Worm (Caenorhabditis elegans) whole organism, young adult: ENCODE results near the gene F01D5.10.

Experiments
- B0019.2 ChIP-seq: fragments of 200-800 bp; sonication (Bioruptor generic); conservative IDR thresholded peaks from 2 replicates; pipeline ENCODE4 v1.3.6; 2022; ENCODE audit warnings: missing genetic modification reagents, missing genetic modification characterization, missing compliant biosample characterization
- B0035.1 ChIP-seq: sonication (generic microtip); optimal IDR thresholded peaks from 2 replicates; lab custom pipeline; 2016; ENCODE audit warnings: missing genetic modification characterization, mild to moderate bottlenecking, missing compliant biosample characterization, missing genotype, missing genetic modification reagents
- D2030.7 ChIP-seq: fragments of 200-800 bp; sonication (Bioruptor generic); IDR thresholded peaks from 2 replicates; pipeline ENCODE4 v1.3.6; 2022; ENCODE audit warnings: missing genetic modification reagents, missing genetic modification characterization, missing compliant biosample characterization
- F22D6.2 ChIP-seq: sonication (generic microtip); optimal IDR thresholded peaks from 2 replicates; lab custom pipeline; 2016; ENCODE audit warnings: mild to moderate bottlenecking, missing genetic modification characterization, missing compliant biosample characterization
- F49E8.2 ChIP-seq: sonication (generic microtip); optimal IDR thresholded peaks from 3 replicates; lab custom pipeline; 2017; ENCODE audit warnings: missing genetic modification characterization, mild to moderate bottlenecking, missing compliant biosample characterization, antibody characterized with exemption, moderate library complexity; ENCODE audit not compliant: insufficient read depth
- F57C9.4 ChIP-seq: sonication (generic microtip); optimal IDR thresholded peaks from 2 replicates; lab custom pipeline; 2017; ENCODE audit warnings: mild to moderate bottlenecking, missing genetic modification characterization, missing compliant biosample characterization
- T07F8.4 ChIP-seq: sonication (generic microtip); optimal IDR thresholded peaks from 2 replicates; lab custom pipeline; 2016; ENCODE audit warnings: mild to moderate bottlenecking, missing genetic modification characterization, moderate library complexity, missing compliant biosample characterization
- Y53F4B.3 ChIP-seq: fragments of 200-800 bp; sonication (Bioruptor generic); IDR thresholded peaks from 2 replicates; pipeline ENCODE4 v1.3.6; 2022; ENCODE audit warnings: missing genetic modification reagents, missing genetic modification characterization, missing compliant biosample characterization
- Y67H2A.10 ChIP-seq: fragments of 200-800 bp; sonication (Bioruptor generic); conservative IDR thresholded peaks from 2 replicates; pipeline ENCODE4 v1.3.6; 2022; ENCODE audit warnings: missing genetic modification reagents, missing genetic modification characterization, missing compliant biosample characterization
- Y79H2A.3 ChIP-seq: fragments of 200-800 bp; sonication (Bioruptor generic); conservative IDR thresholded peaks from 2 replicates; pipeline ENCODE4 v1.3.6; 2022; ENCODE audit warnings: missing genetic modification reagents, missing genetic modification characterization, missing compliant biosample characterization
- ama-1 ChIP-seq, 3 experiments: fragments of 150-350 bp in 1 of 3; sonication (generic microtip) in 2 of 3; optimal IDR thresholded peaks; 2 replicates each; lab custom pipeline; 2014 to 2018; ENCODE audit warnings: missing biosample characterization in 2 of 3, missing genetic modification characterization in 2 of 3, missing genetic modification reagents in 2 of 3
- aptf-2 ChIP-seq: fragments of 200-800 bp; sonication (Bioruptor generic); conservative IDR thresholded peaks from 2 replicates; pipeline ENCODE4 v1.3.6; 2022; ENCODE audit warnings: missing genetic modification reagents, missing genetic modification characterization, missing compliant biosample characterization
- athp-1 ChIP-seq: sonication (generic microtip); optimal IDR thresholded peaks from 2 replicates; lab custom pipeline; 2017; ENCODE audit warnings: mild to moderate bottlenecking, missing genetic modification characterization, missing compliant biosample characterization
- attf-3 ChIP-seq: fragments of 200-800 bp; sonication (Bioruptor generic); conservative IDR thresholded peaks from 2 replicates; pipeline ENCODE4 v1.3.6; 2022; ENCODE audit warnings: missing genetic modification reagents, missing genetic modification characterization, missing compliant biosample characterization
- attf-5 ChIP-seq: fragments of 200-800 bp; sonication (Bioruptor generic); optimal IDR thresholded peaks from 2 replicates; lab custom pipeline; 2018; ENCODE audit warnings: mild to moderate bottlenecking, missing genetic modification characterization, missing compliant biosample characterization
- bed-2 ChIP-seq: fragments of 200-800 bp; sonication (Bioruptor generic); IDR thresholded peaks from 2 replicates; pipeline ENCODE4 v1.3.6; 2022; ENCODE audit warnings: missing genetic modification reagents, missing genetic modification characterization, missing compliant biosample characterization
- cebp-1 ChIP-seq, 2 experiments: fragments of 200-800 bp in 1 of 2; sonication (Bioruptor generic) in 1 of 2; sonication (generic microtip) in 1 of 2; IDR thresholded peaks in 1 of 2; optimal IDR thresholded peaks in 1 of 2; 2 replicates each; pipeline versions ENCODE4 v1.3.6 to Lab custom; 2017 to 2022; ENCODE audit warnings: missing compliant biosample characterization in 2 of 2, missing genetic modification characterization in 2 of 2, mild to moderate bottlenecking in 1 of 2, missing genetic modification reagents in 1 of 2, moderate library complexity in 1 of 2
- cebp-2 ChIP-seq: fragments of 200-800 bp; sonication (Bioruptor generic); IDR thresholded peaks from 2 replicates; pipeline ENCODE4 v1.3.6; 2022; ENCODE audit warnings: missing genetic modification characterization, missing compliant biosample characterization
- ceh-100 ChIP-seq: fragments of 200-800 bp; sonication (Bioruptor generic); IDR thresholded peaks from 2 replicates; pipeline ENCODE4 v1.3.6; 2022; ENCODE audit warnings: missing genetic modification reagents, missing genetic modification characterization, missing compliant biosample characterization
- ceh-91 ChIP-seq: fragments of 200-800 bp; sonication (Bioruptor generic); IDR thresholded peaks from 2 replicates; pipeline ENCODE4 v1.3.6; 2022; ENCODE audit warnings: missing genetic modification reagents, missing genetic modification characterization, missing compliant biosample characterization
- chd-7 ChIP-seq: sonication (generic microtip); optimal IDR thresholded peaks from 2 replicates; lab custom pipeline; 2016; ENCODE audit warnings: mild to moderate bottlenecking, missing genetic modification characterization, moderate library complexity, missing compliant biosample characterization
- die-1 ChIP-seq: sonication (generic microtip); optimal IDR thresholded peaks from 2 replicates; lab custom pipeline; 2016; ENCODE audit warnings: missing genotype, mild to moderate bottlenecking, missing genetic modification characterization, missing compliant biosample characterization
- dox-1 ChIP-seq: fragments of 200-800 bp; sonication (Bioruptor generic); IDR thresholded peaks from 2 replicates; pipeline ENCODE4 v1.3.6; 2022; ENCODE audit warnings: missing genetic modification reagents, missing genetic modification characterization, missing compliant biosample characterization
- egl-18 ChIP-seq: fragments of 200-800 bp; sonication (Bioruptor generic); IDR thresholded peaks from 2 replicates; pipeline ENCODE4 v1.3.6; 2022; ENCODE audit warnings: missing genetic modification reagents, missing genetic modification characterization, missing compliant biosample characterization
- egrh-3 ChIP-seq: fragments of 200-800 bp; sonication (Bioruptor generic); IDR thresholded peaks from 2 replicates; pipeline ENCODE4 v1.3.6; 2022; ENCODE audit warnings: missing genetic modification reagents, missing genetic modification characterization, missing compliant biosample characterization
- ekl-4 ChIP-seq: fragments of 200-800 bp; sonication (Bioruptor generic); IDR thresholded peaks from 2 replicates; pipeline ENCODE4 v1.3.6; 2022; ENCODE audit warnings: missing genetic modification reagents, missing genetic modification characterization, missing compliant biosample characterization
- hmg-20 ChIP-seq: fragments of 200-800 bp; sonication (Bioruptor generic); IDR thresholded peaks from 2 replicates; pipeline ENCODE4 v1.3.6; 2022; ENCODE audit warnings: missing genetic modification reagents, missing genetic modification characterization, missing compliant biosample characterization
- hrde-1 ChIP-seq: sonication (generic microtip); optimal IDR thresholded peaks from 2 replicates; lab custom pipeline; 2016; ENCODE audit warnings: missing genetic modification characterization, mild to moderate bottlenecking, missing compliant biosample characterization, moderate library complexity, missing genotype, missing genetic modification reagents, borderline replicate concordance
- lag-1 ChIP-seq: fragments of 200-800 bp; sonication (Bioruptor generic); IDR thresholded peaks from 2 replicates; pipeline ENCODE4 v1.3.6; 2022; ENCODE audit warnings: missing genetic modification reagents, missing genetic modification characterization, missing compliant biosample characterization
- let-526 ChIP-seq: fragments of 200-800 bp; sonication (Bioruptor generic); IDR thresholded peaks from 2 replicates; pipeline ENCODE4 v1.3.6; 2022; ENCODE audit warnings: missing genetic modification reagents, missing genetic modification characterization, missing compliant biosample characterization
- lin-35 ChIP-seq, 3 experiments: fragments of 150-350 bp in 2 of 3; sonication (generic microtip) in 1 of 3; optimal IDR thresholded peaks; 2 replicates each; lab custom pipeline; 2014 to 2018; ENCODE audit warnings: missing biosample characterization in 3 of 3, missing genetic modification characterization in 3 of 3, missing genetic modification reagents in 3 of 3
- lin-40 ChIP-seq: sonication (generic microtip); optimal IDR thresholded peaks from 2 replicates; lab custom pipeline; 2016; ENCODE audit warnings: missing genetic modification characterization, mild to moderate bottlenecking, missing compliant biosample characterization, missing genotype, missing genetic modification reagents
- lin-54 ChIP-seq: fragments of 200-800 bp; sonication (Bioruptor generic); optimal IDR thresholded peaks from 2 replicates; lab custom pipeline; 2018; ENCODE audit warnings: mild to moderate bottlenecking, missing genetic modification characterization, missing compliant biosample characterization
- lsl-1 ChIP-seq: fragments of 200-800 bp; sonication (Bioruptor generic); optimal IDR thresholded peaks from 2 replicates; lab custom pipeline; 2018; ENCODE audit warnings: mild to moderate bottlenecking, missing genetic modification characterization, moderate library complexity, missing compliant biosample characterization
- madf-3 ChIP-seq: fragments of 200-800 bp; sonication (Bioruptor generic); IDR thresholded peaks from 2 replicates; pipeline ENCODE4 v1.3.6; 2022; ENCODE audit warnings: missing genetic modification reagents, missing genetic modification characterization, missing compliant biosample characterization
- madf-6 ChIP-seq: fragments of 200-800 bp; sonication (Bioruptor generic); IDR thresholded peaks from 2 replicates; pipeline ENCODE4 v1.3.6; 2022; ENCODE audit warnings: missing genetic modification reagents, missing genetic modification characterization, missing compliant biosample characterization
- nfyb-1 ChIP-seq: fragments of 200-800 bp; sonication (Bioruptor generic); IDR thresholded peaks from 2 replicates; pipeline ENCODE4 v1.3.6; 2022; ENCODE audit warnings: missing genetic modification reagents, missing genetic modification characterization, missing compliant biosample characterization
- nhr-120 ChIP-seq: fragments of 200-800 bp; sonication (Bioruptor generic); IDR thresholded peaks from 2 replicates; pipeline ENCODE4 v1.3.6; 2022; ENCODE audit warnings: missing genetic modification characterization, missing compliant biosample characterization
- nhr-27 ChIP-seq: fragments of 200-800 bp; sonication (Bioruptor generic); optimal IDR thresholded peaks from 2 replicates; lab custom pipeline; 2018; ENCODE audit warnings: mild to moderate bottlenecking, missing genetic modification characterization, moderate library complexity, missing compliant biosample characterization
- nhr-80 ChIP-seq: sonication (generic microtip); optimal IDR thresholded peaks from 2 replicates; lab custom pipeline; 2016; ENCODE audit warnings: missing genetic modification characterization, missing compliant biosample characterization
- rec-8 ChIP-seq, 2 experiments: sonication (generic microtip); optimal IDR thresholded peaks; 2 replicates each; lab custom pipeline; 2016; ENCODE audit warnings: mild to moderate bottlenecking in 2 of 2, missing genetic modification characterization in 2 of 2, missing genetic modification reagents in 2 of 2, missing genotype in 2 of 2, missing biosample characterization in 1 of 2, missing compliant biosample characterization in 1 of 2, moderate library complexity in 1 of 2
- unc-130 ChIP-seq: sonication (generic microtip); optimal IDR thresholded peaks from 2 replicates; lab custom pipeline; 2016; ENCODE audit warnings: missing genetic modification reagents, missing genetic modification characterization, missing compliant biosample characterization
- unc-62 ChIP-seq: fragments of 150-350 bp; optimal IDR thresholded peaks from 2 replicates; lab custom pipeline; 2014; ENCODE audit warnings: missing biosample characterization, missing genetic modification reagents, missing genetic modification characterization
- zfh-2 ChIP-seq: fragments of 200-800 bp; sonication (Bioruptor generic); conservative IDR thresholded peaks from 2 replicates; pipeline ENCODE4 v1.3.6; 2022; ENCODE audit warnings: missing genetic modification reagents, missing genetic modification characterization, missing compliant biosample characterization
- zim-3 ChIP-seq: sonication (generic microtip); optimal IDR thresholded peaks from 2 replicates; lab custom pipeline; 2017; ENCODE audit warnings: mild to moderate bottlenecking, missing genetic modification characterization, moderate library complexity, missing compliant biosample characterization
- ztf-22 ChIP-seq: fragments of 200-800 bp; sonication (Bioruptor generic); optimal IDR thresholded peaks from 2 replicates; lab custom pipeline; 2018; ENCODE audit warnings: mild to moderate bottlenecking, missing genetic modification characterization, moderate library complexity, missing compliant biosample characterization
- ztf-28 ChIP-seq: fragments of 200-800 bp; sonication (Bioruptor generic); IDR thresholded peaks from 2 replicates; pipeline ENCODE4 v1.3.6; 2022; ENCODE audit warnings: missing genetic modification reagents, missing genetic modification characterization, missing compliant biosample characterization

F01D5.10 gene

ce11 chrII:14063044-14063500 is 41.9 kb upstream of the F01D5.10 start, which contains the start of gene lem-2 (continued):
- 0 out of 2 replicates have a peak, but pooled peaks have one; percentile 12 for TF ChIP-seq ekl-4 (GFP tag; lab: Robert Waterston, UW)
- peak; percentile 78 for TF ChIP-seq lin-54 (GFP tag; lab: Kevin White, UChicago)
- TF ChIP-seq lin-35 (GFP tag; optimal IDR thresholded peaks at IDR 0.05; lab: Kevin White, UChicago) = peak in 1 of 3 experiments; percentile 57
- TF ChIP-seq lin-40 (tag; lab: Kevin White, UChicago) = peak; percentile 59
- peak; percentile 75 for TF ChIP-seq D2030.7 (GFP tag; lab: Robert Waterston, UW)
- TF ChIP-seq Y67H2A.10 = no peak
- peak; percentile 61; the same call in 1 of the 2 replicates for TF ChIP-seq aptf-2
- TF ChIP-seq unc-62 = no peak
- peak; percentile 15 for TF ChIP-seq T07F8.4 (tag; lab: Kevin White, UChicago)
- no peak for TF ChIP-seq chd-7
- TF ChIP-seq ztf-28 (GFP tag; lab: Robert Waterston, UW) = peak; percentile 84
- TF ChIP-seq F57C9.4 (tag; lab: Kevin White, UChicago) = no peak
- peak; percentile 91 for TF ChIP-seq attf-5
- TF ChIP-seq hmg-20 (GFP tag; lab: Robert Waterston, UW) = no peak
- TF ChIP-seq ztf-22 (GFP tag; lab: Kevin White, UChicago) = no peak
- TF ChIP-seq F22D6.2 (tag; lab: Kevin White, UChicago) = no peak
- TF ChIP-seq die-1 (tag; lab: Kevin White, UChicago) = no peak
- TF ChIP-seq madf-6 (GFP tag; lab: Robert Waterston, UW) = peak; percentile 64
- no peak for TF ChIP-seq cebp-2
- no peak for TF ChIP-seq madf-3
- TF ChIP-seq lag-1 (GFP tag; lab: Robert Waterston, UW) = no peak
- peak; percentile 40 for TF ChIP-seq athp-1 (tag; lab: Kevin White, UChicago)
- no peak for TF ChIP-seq zim-3 (tag; lab: Kevin White, UChicago)
- peak; percentile 65 for TF ChIP-seq ceh-91 (GFP tag; lab: Robert Waterston, UW)
- no peak for TF ChIP-seq nhr-27 (tag; lab: Kevin White, UChicago)
- no peak for TF ChIP-seq Y79H2A.3 (GFP tag; lab: Robert Waterston, UW)
- TF ChIP-seq cebp-1 (GFP tag; IDR thresholded peaks at IDR 0.05; lab: Robert Waterston, UW) = peak; percentile 81; the same call in 1 of the 2 replicates
- TF ChIP-seq cebp-1 (tag; optimal IDR thresholded peaks at IDR 0.05; lab: Kevin White, UChicago) = peak; percentile 90
- no peak for TF ChIP-seq B0019.2
- TF ChIP-seq egrh-3 (GFP tag; lab: Robert Waterston, UW) = no peak; the same call in 1 of the 2 replicates
- no peak for TF ChIP-seq nfyb-1
- TF ChIP-seq unc-130 (GFP tag; lab: Kevin White, UChicago) = peak; percentile 80
- TF ChIP-seq zfh-2 = no peak
- no peak for TF ChIP-seq F49E8.2
- TF ChIP-seq rec-8 (tag; optimal IDR thresholded peaks at IDR 0.05; lab: Kevin White, UChicago) = peak in 1 of 2 experiments; percentile 51
- TF ChIP-seq nhr-80 (tag; lab: Kevin White, UChicago) = peak; percentile 34
- TF ChIP-seq bed-2 (GFP tag; lab: Robert Waterston, UW) = peak; percentile 90
- no peak for TF ChIP-seq hrde-1 (tag; lab: Kevin White, UChicago)
- peak; percentile 98 for TF ChIP-seq ceh-100 (GFP tag; lab: Robert Waterston, UW)
- peak; percentile 63 for TF ChIP-seq lsl-1 (GFP tag; lab: Kevin White, UChicago)
- peak; percentile 12 for TF ChIP-seq B0035.1 (tag; lab: Kevin White, UChicago)
- peak; percentile 58 for TF ChIP-seq attf-3 (GFP tag; lab: Robert Waterston, UW)
- 0 out of 2 replicates have a peak, but pooled peaks have one; percentile 55 for TF ChIP-seq let-526
- TF ChIP-seq nhr-120 (GFP tag; lab: Robert Waterston, UW) = no peak
- TF ChIP-seq Y53F4B.3 (GFP tag; lab: Robert Waterston, UW) = no peak
- no peak for TF ChIP-seq egl-18 (GFP tag; lab: Robert Waterston, UW)
- no peak for TF ChIP-seq ama-1 (optimal IDR thresholded peaks at IDR 0.05; lab: Kevin White, UChicago)
- TF ChIP-seq ama-1 (GFP tag; optimal IDR thresholded peaks at IDR 0.05; lab: Kevin White, UChicago) = no peak
- peak; percentile 80 for TF ChIP-seq dox-1 (GFP tag; lab: Robert Waterston, UW)
